Fruit fly (Drosophila melanogaster) whole organism, larva: Measurements from ENCODE around the gene CG6271.

Experiments
- noc ChIP-seq: fragments of 200-800 bp; sonication (Bioruptor generic); optimal IDR thresholded peaks from 3 replicates; lab custom pipeline; 2019; ENCODE audit warnings: missing biosample characterization, mild to moderate bottlenecking, missing genetic modification characterization, moderate library complexity

Gene CG6271

dm6 chr3R:27019701-27020172, 6.2 kb downstream of the CG6271 start, which contains the start of gene CG17191:
CG17191 (minus strand) TSS chr3R:27019751.
- peak; percentile 72 for TF ChIP-seq noc (tag; lab: Kevin White, UChicago)

- TF ChIP-seq noc (tag; lab: Kevin White, UChicago), result no peak
Measured at dm6 chr3R:27018187-27018586, 7.7 kb downstream of the CG6271 start, which contains the start of gene CG17192. CG17192 (minus strand) TSS chr3R:27018287.

- TF ChIP-seq noc (tag; lab: Kevin White, UChicago), result no peak
Measured at dm6 chr3R:27007022-27007421, 18.9 kb downstream of the CG6271 start, which contains the start of gene CG6295. CG6295 (minus strand) TSS chr3R:27007055.

- no peak for TF ChIP-seq noc (tag; lab: Kevin White, UChicago)
Measured at dm6 chr3R:27005338-27005737, 20.6 kb downstream of the CG6271 start, which contains the start of gene CG6296. CG6296 (minus strand) TSS chr3R:27005469.

- TF ChIP-seq noc (tag; lab: Kevin White, UChicago), result peak; percentile 90
Measured at dm6 chr3R:27002787-27003186, 23.1 kb downstream of the CG6271 start.

dm6 chr3R:26999452-26999851, 26.5 kb downstream of the CG6271 start, which contains the start of gene CG31077:
CG31077 (plus strand) TSS chr3R:26999752.
- TF ChIP-seq noc (tag; lab: Kevin White, UChicago), result no peak

- TF ChIP-seq noc (tag; lab: Kevin White, UChicago), result no peak
Measured at dm6 chr3R:26996642-26997041, 29.3 kb downstream of the CG6271 start, which contains the start of gene RYa-R. RYa-R (plus strand) TSS chr3R:26996980.

- no peak for TF ChIP-seq noc (tag; lab: Kevin White, UChicago)
Measured at dm6 chr3R:26994532-26994931, 31.4 kb downstream of the CG6271 start, which contains the start of gene TwdlC. TwdlC (plus strand) TSS chr3R:26994832.

dm6 chr3R:26989802-26990509, 36.0 kb downstream of the CG6271 start, which contains the start of gene CG31076:
CG31076 (minus strand) TSS chr3R:26989852.
- peak; percentile 76 for TF ChIP-seq noc (tag; lab: Kevin White, UChicago)

dm6 chr3R:26988412-26988981, 37.4 kb downstream of the CG6271 start, which contains the start of gene CG31075:
CG31075 (minus strand) TSS chr3R:26988517.
- peak; percentile 85 for TF ChIP-seq noc (tag; lab: Kevin White, UChicago)

- TF ChIP-seq noc (tag; lab: Kevin White, UChicago), result no peak
Measured at dm6 chr3R:26987455-26987854, 38.5 kb downstream of the CG6271 start.

dm6 chr3R:26984437-26984836, 41.5 kb downstream of the CG6271 start:
- peak; percentile 64 for TF ChIP-seq noc (tag; lab: Kevin White, UChicago)

dm6 chr3R:26982106-26982505, 43.8 kb downstream of the CG6271 start:
- TF ChIP-seq noc (tag; lab: Kevin White, UChicago), result no peak

dm6 chr3R:26980282-26980691, 45.6 kb downstream of the CG6271 start:
- TF ChIP-seq noc (tag; lab: Kevin White, UChicago), result peak; percentile 28

- no peak for TF ChIP-seq noc (tag; lab: Kevin White, UChicago)
Measured at dm6 chr3R:26978241-26978640, 47.7 kb downstream of the CG6271 start, which contains the start of the genes CG14253 and CG46313. CG14253 (plus strand) TSS chr3R:26978541. CG46313 (plus strand) TSS chr3R:26978541.
